Worm (Caenorhabditis elegans) whole organism, young adult: ENCODE data around the gene srd-44.

Experiments used
- B0336.3 ChIP-seq: fragments of 200-800 bp; sonication (Bioruptor generic); IDR thresholded peaks from 2 replicates; pipeline ENCODE4 v1.3.6; 2022; ENCODE audit warnings: missing genetic modification characterization, missing compliant biosample characterization
- F10E7.11 ChIP-seq: sonication (generic microtip); optimal IDR thresholded peaks from 2 replicates; lab custom pipeline; 2017; ENCODE audit warnings: mild to moderate bottlenecking, missing genetic modification characterization, moderate library complexity, missing compliant biosample characterization
- F22D6.2 ChIP-seq: sonication (generic microtip); optimal IDR thresholded peaks from 2 replicates; lab custom pipeline; 2016; ENCODE audit warnings: mild to moderate bottlenecking, missing genetic modification characterization, missing compliant biosample characterization
- F23B12.7 ChIP-seq: sonication (generic microtip); optimal IDR thresholded peaks from 2 replicates; lab custom pipeline; 2017; ENCODE audit warnings: missing genetic modification characterization, mild to moderate bottlenecking, missing compliant biosample characterization, antibody characterized with exemption, moderate library complexity; ENCODE audit not compliant: insufficient read depth
- F33H1.4 ChIP-seq: fragments of 200-800 bp; sonication (Bioruptor generic); IDR thresholded peaks from 2 replicates; pipeline ENCODE4 v1.3.6; 2022; ENCODE audit warnings: missing genetic modification reagents, missing genetic modification characterization, missing compliant biosample characterization
- F37B4.10 ChIP-seq: fragments of 200-800 bp; sonication (Bioruptor generic); IDR thresholded peaks from 2 replicates; pipeline ENCODE4 v1.3.6; 2022; ENCODE audit warnings: missing genetic modification characterization, missing compliant biosample characterization
- Y67H2A.10 ChIP-seq: fragments of 200-800 bp; sonication (Bioruptor generic); conservative IDR thresholded peaks from 2 replicates; pipeline ENCODE4 v1.3.6; 2022; ENCODE audit warnings: missing genetic modification reagents, missing genetic modification characterization, missing compliant biosample characterization
- Y95B8A.8 ChIP-seq: fragments of 200-800 bp; sonication (Bioruptor generic); IDR thresholded peaks from 2 replicates; pipeline ENCODE4 v1.3.6; 2022; ENCODE audit warnings: missing genetic modification reagents, missing genetic modification characterization, missing compliant biosample characterization
- aptf-2 ChIP-seq: fragments of 200-800 bp; sonication (Bioruptor generic); conservative IDR thresholded peaks from 2 replicates; pipeline ENCODE4 v1.3.6; 2022; ENCODE audit warnings: missing genetic modification reagents, missing genetic modification characterization, missing compliant biosample characterization
- atf-7 ChIP-seq: sonication (generic microtip); optimal IDR thresholded peaks from 2 replicates; lab custom pipeline; 2017; ENCODE audit warnings: mild to moderate bottlenecking, missing genetic modification characterization, missing compliant biosample characterization
- bed-2 ChIP-seq: fragments of 200-800 bp; sonication (Bioruptor generic); IDR thresholded peaks from 2 replicates; pipeline ENCODE4 v1.3.6; 2022; ENCODE audit warnings: missing genetic modification reagents, missing genetic modification characterization, missing compliant biosample characterization
- ceh-100 ChIP-seq: fragments of 200-800 bp; sonication (Bioruptor generic); IDR thresholded peaks from 2 replicates; pipeline ENCODE4 v1.3.6; 2022; ENCODE audit warnings: missing genetic modification reagents, missing genetic modification characterization, missing compliant biosample characterization
- hlh-12 ChIP-seq: sonication (generic microtip); optimal IDR thresholded peaks from 2 replicates; lab custom pipeline; 2016; ENCODE audit warnings: missing genetic modification characterization, missing compliant biosample characterization
- lin-54 ChIP-seq: fragments of 200-800 bp; sonication (Bioruptor generic); optimal IDR thresholded peaks from 2 replicates; lab custom pipeline; 2018; ENCODE audit warnings: mild to moderate bottlenecking, missing genetic modification characterization, missing compliant biosample characterization
- lir-1 ChIP-seq: fragments of 200-800 bp; sonication (Bioruptor generic); conservative IDR thresholded peaks from 2 replicates; pipeline ENCODE4 v1.3.6; 2022; ENCODE audit warnings: missing genetic modification reagents, missing genetic modification characterization, missing compliant biosample characterization
- lsl-1 ChIP-seq: fragments of 200-800 bp; sonication (Bioruptor generic); optimal IDR thresholded peaks from 2 replicates; lab custom pipeline; 2018; ENCODE audit warnings: mild to moderate bottlenecking, missing genetic modification characterization, moderate library complexity, missing compliant biosample characterization
- madf-10 ChIP-seq: sonication (generic microtip); optimal IDR thresholded peaks from 2 replicates; lab custom pipeline; 2016; ENCODE audit warnings: mild to moderate bottlenecking, missing genetic modification characterization, missing compliant biosample characterization
- madf-6 ChIP-seq: fragments of 200-800 bp; sonication (Bioruptor generic); IDR thresholded peaks from 2 replicates; pipeline ENCODE4 v1.3.6; 2022; ENCODE audit warnings: missing genetic modification reagents, missing genetic modification characterization, missing compliant biosample characterization
- nfya-2 ChIP-seq: fragments of 200-800 bp; sonication (Bioruptor generic); IDR thresholded peaks from 2 replicates; pipeline ENCODE4 v1.3.6; 2022; ENCODE audit warnings: missing genetic modification reagents, missing genetic modification characterization, missing compliant biosample characterization
- nhr-120 ChIP-seq: fragments of 200-800 bp; sonication (Bioruptor generic); IDR thresholded peaks from 2 replicates; pipeline ENCODE4 v1.3.6; 2022; ENCODE audit warnings: missing genetic modification characterization, missing compliant biosample characterization
- snpc-1.3 ChIP-seq: sonication (generic microtip); optimal IDR thresholded peaks from 2 replicates; lab custom pipeline; 2017; ENCODE audit warnings: missing genetic modification characterization, mild to moderate bottlenecking, missing compliant biosample characterization, antibody characterized with exemption, moderate library complexity, missing genotype, missing genetic modification reagents; ENCODE audit not compliant: insufficient read depth
- somi-1 ChIP-seq: fragments of 200-800 bp; sonication (Bioruptor generic); optimal IDR thresholded peaks from 2 replicates; lab custom pipeline; 2018; ENCODE audit warnings: mild to moderate bottlenecking, missing genetic modification characterization, missing compliant biosample characterization
- unc-62 ChIP-seq: fragments of 150-350 bp; optimal IDR thresholded peaks from 2 replicates; lab custom pipeline; 2014; ENCODE audit warnings: missing biosample characterization, missing genetic modification reagents, missing genetic modification characterization
- zfh-2 ChIP-seq: fragments of 200-800 bp; sonication (Bioruptor generic); conservative IDR thresholded peaks from 2 replicates; pipeline ENCODE4 v1.3.6; 2022; ENCODE audit warnings: missing genetic modification reagents, missing genetic modification characterization, missing compliant biosample characterization
- ztf-26 ChIP-seq: sonication (generic microtip); optimal IDR thresholded peaks from 2 replicates; lab custom pipeline; 2017; ENCODE audit warnings: missing genetic modification characterization, missing compliant biosample characterization

srd-44 gene

DNA sequence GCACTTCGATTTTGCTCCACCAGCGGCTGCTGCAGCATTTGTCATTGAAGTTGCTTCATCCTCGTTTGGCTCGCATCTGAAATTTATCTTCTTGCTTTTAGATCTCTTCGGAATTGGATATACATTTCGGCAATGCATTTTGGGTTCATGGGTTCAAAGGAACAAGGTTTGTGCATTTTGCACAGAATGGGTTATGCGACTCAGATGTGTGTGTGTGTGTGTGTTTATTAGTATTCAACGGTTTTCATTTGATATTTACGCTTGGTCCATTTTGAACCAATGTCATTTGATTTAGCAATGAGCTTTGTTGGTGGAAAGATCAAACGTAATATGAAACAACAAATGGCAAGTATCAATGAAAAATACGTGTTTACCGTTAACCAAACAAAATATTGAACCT is 37.5 kb downstream of the srd-44 start:
- TF ChIP-seq lir-1 (GFP tag; lab: Robert Waterston, UW) (no peak), lsl-1 (no peak), ceh-100 (GFP tag; lab: Robert Waterston, UW) (no peak), aptf-2 (GFP tag; lab: Robert Waterston, UW) (no peak), zfh-2 (GFP tag; lab: Robert Waterston, UW) (no peak), F37B4.10 (GFP tag; lab: Robert Waterston, UW) (no peak), Y95B8A.8 (GFP tag; lab: Robert Waterston, UW) (no peak), hlh-12 (tag; lab: Kevin White, UChicago) (no peak), ztf-26 (no peak)

DNA sequence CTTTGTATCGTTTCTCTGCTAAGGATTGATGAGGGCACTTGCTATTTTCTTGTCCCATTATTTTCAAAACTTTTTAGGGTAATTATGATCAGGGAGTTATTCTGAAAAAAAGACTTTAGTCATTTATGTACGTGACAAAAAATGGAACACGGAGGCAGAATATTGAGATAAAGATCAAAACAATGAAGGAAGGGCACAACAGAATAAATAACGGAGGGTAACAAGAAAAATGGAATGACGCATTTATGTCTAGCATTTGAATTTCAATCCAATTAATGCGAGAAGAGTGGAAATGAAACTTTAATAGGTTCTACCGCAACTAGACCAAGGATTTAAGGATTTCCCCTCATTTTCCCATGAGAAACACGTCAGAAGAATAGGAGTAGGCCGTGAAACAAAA is 40.1 kb downstream of the srd-44 start, which contains the start of gene glb-13:
glb-13 (minus strand) TSS at position 101 of the 400 bp plus-strand sequence.
- no peak for TF ChIP-seq B0336.3 (GFP tag; lab: Robert Waterston, UW)
- no peak for TF ChIP-seq madf-10
- TF ChIP-seq lir-1 (GFP tag; lab: Robert Waterston, UW) = no peak
- no peak for TF ChIP-seq somi-1 (GFP tag; lab: Kevin White, UChicago)
- TF ChIP-seq F22D6.2 (tag; lab: Kevin White, UChicago) = no peak
- no peak for TF ChIP-seq lin-54 (GFP tag; lab: Kevin White, UChicago)
- no peak for TF ChIP-seq madf-6 (GFP tag; lab: Robert Waterston, UW)
- TF ChIP-seq Y67H2A.10 (GFP tag; lab: Robert Waterston, UW) = no peak
- no peak for TF ChIP-seq F23B12.7
- TF ChIP-seq unc-62 (GFP tag; lab: Kevin White, UChicago) = no peak
- TF ChIP-seq atf-7 (tag; lab: Kevin White, UChicago) = no peak
- TF ChIP-seq snpc-1.3 (tag; lab: Kevin White, UChicago) = no peak
- no peak for TF ChIP-seq bed-2 (GFP tag; lab: Robert Waterston, UW)
- TF ChIP-seq F37B4.10 (GFP tag; lab: Robert Waterston, UW) = no peak
- TF ChIP-seq nfya-2 (GFP tag; lab: Robert Waterston, UW) = no peak
- no peak for TF ChIP-seq nhr-120 (GFP tag; lab: Robert Waterston, UW)
- TF ChIP-seq F10E7.11 (tag; lab: Kevin White, UChicago) = no peak
- TF ChIP-seq F33H1.4 (GFP tag; lab: Robert Waterston, UW) = no peak
